Fruit fly (Drosophila melanogaster) whole organism, embryonic: ENCODE measurements around the gene pyd.

Source experiments
- Adf1 ChIP-seq: fragments of 200-800 bp; sonication (Bioruptor generic); IDR thresholded peaks from 2 replicates; pipeline ENCODE4 v1.3.6; 2022; ENCODE audit warnings: missing biosample characterization, missing genetic modification characterization
- CG10267 ChIP-seq: fragments of 200-800 bp; sonication (Bioruptor generic); optimal IDR thresholded peaks from 2 replicates; lab custom pipeline; 2018; ENCODE audit warnings: missing biosample characterization, mild to moderate bottlenecking, missing genetic modification characterization, moderate library complexity
- CG13624 ChIP-seq: fragments of 200-800 bp; sonication (Bioruptor generic); optimal IDR thresholded peaks from 2 replicates; lab custom pipeline; 2016; ENCODE audit warnings: missing biosample characterization, missing genetic modification characterization
- CG15514 ChIP-seq: fragments of 200-800 bp; sonication (Bioruptor generic); optimal IDR thresholded peaks from 3 replicates; lab custom pipeline; 2017; ENCODE audit warnings: missing biosample characterization, missing genetic modification characterization, mild to moderate bottlenecking, moderate library complexity, missing genetic modification reagents
- CG1647 ChIP-seq: fragments of 200-800 bp; sonication (Bioruptor generic); optimal IDR thresholded peaks from 3 replicates; lab custom pipeline; 2016; ENCODE audit warnings: missing biosample characterization, missing genetic modification characterization
- CG17361 ChIP-seq: fragments of 200-800 bp; sonication (Bioruptor generic); IDR thresholded peaks from 3 replicates; pipeline ENCODE4 v1.3.6; 2022; ENCODE audit warnings: missing biosample characterization, missing genetic modification characterization
- CG2116 ChIP-seq: fragments of 200-800 bp; sonication (Bioruptor generic); optimal IDR thresholded peaks from 3 replicates; lab custom pipeline; 2018; ENCODE audit warnings: missing biosample characterization, mild to moderate bottlenecking, missing genetic modification characterization
- CG2199 ChIP-seq: fragments of 200-800 bp; sonication (Bioruptor generic); IDR thresholded peaks from 3 replicates; pipeline ENCODE4 v1.3.6; 2022; ENCODE audit warnings: missing biosample characterization, missing genetic modification characterization
- CG2678 ChIP-seq: fragments of 200-800 bp; sonication (Bioruptor generic); optimal IDR thresholded peaks from 3 replicates; lab custom pipeline; 2019; ENCODE audit warnings: missing biosample characterization, mild to moderate bottlenecking, missing genetic modification characterization, moderate library complexity
- CG2875 ChIP-seq: fragments of 200-800 bp; sonication (Bioruptor generic); optimal IDR thresholded peaks from 2 replicates; lab custom pipeline; 2017; ENCODE audit warnings: missing biosample characterization, mild to moderate bottlenecking, missing genetic modification characterization, missing genetic modification reagents
- CG3281 ChIP-seq: fragments of 200-800 bp; sonication (Bioruptor generic); optimal IDR thresholded peaks from 3 replicates; lab custom pipeline; 2017; ENCODE audit warnings: missing biosample characterization, mild to moderate bottlenecking, missing genetic modification characterization
- CG4424 ChIP-seq: fragments of 200-800 bp; sonication (Bioruptor generic); optimal IDR thresholded peaks from 3 replicates; lab custom pipeline; 2016; ENCODE audit warnings: missing biosample characterization, missing genetic modification characterization
- CG6254 ChIP-seq: fragments of 200-800 bp; sonication (Bioruptor generic); optimal IDR thresholded peaks from 3 replicates; lab custom pipeline; 2017; ENCODE audit warnings: mild to moderate bottlenecking, missing biosample characterization, missing genetic modification reagents, missing genetic modification characterization
- CG8765 ChIP-seq: fragments of 200-800 bp; sonication (Bioruptor generic); IDR thresholded peaks from 2 replicates; pipeline ENCODE4 v1.3.6; 2022; ENCODE audit warnings: missing biosample characterization, missing genetic modification characterization
- CG9437 ChIP-seq: fragments of 200-800 bp; sonication (Bioruptor generic); optimal IDR thresholded peaks from 2 replicates; lab custom pipeline; 2018; ENCODE audit warnings: missing biosample characterization, mild to moderate bottlenecking, missing genetic modification characterization
- CG9609 ChIP-seq: fragments of 200-800 bp; sonication (Bioruptor generic); optimal IDR thresholded peaks from 3 replicates; lab custom pipeline; 2016; ENCODE audit warnings: missing biosample characterization, missing genetic modification characterization
- CHES-1-like ChIP-seq: fragments of 200-800 bp; sonication (Bioruptor generic); optimal IDR thresholded peaks from 2 replicates; lab custom pipeline; 2016; ENCODE audit warnings: missing biosample characterization, missing genetic modification characterization
- CTCF ChIP-seq: fragments of 200-800 bp; sonication (Bioruptor generic); optimal IDR thresholded peaks from 2 replicates; lab custom pipeline; 2017; ENCODE audit warnings: missing biosample characterization, mild to moderate bottlenecking, missing genetic modification characterization, moderate library complexity
- Chrac-16 ChIP-seq: fragments of 200-800 bp; sonication (Bioruptor generic); optimal IDR thresholded peaks from 3 replicates; lab custom pipeline; 2016; ENCODE audit warnings: missing biosample characterization, missing genetic modification characterization
- CrebB ChIP-seq: fragments of 200-800 bp; sonication (Bioruptor generic); optimal IDR thresholded peaks from 3 replicates; lab custom pipeline; 2018; ENCODE audit warnings: missing biosample characterization, mild to moderate bottlenecking, missing genetic modification characterization
- D19A ChIP-seq: fragments of 200-800 bp; optimal IDR thresholded peaks from 3 replicates; lab custom pipeline; 2019; ENCODE audit warnings: missing biosample characterization, mild to moderate bottlenecking, missing genetic modification characterization, moderate library complexity
- Dek ChIP-seq: fragments of 200-800 bp; sonication (Bioruptor generic); optimal IDR thresholded peaks from 3 replicates; lab custom pipeline; 2019; ENCODE audit warnings: missing biosample characterization, mild to moderate bottlenecking, missing genetic modification characterization, moderate library complexity
- Drgx ChIP-seq: fragments of 200-800 bp; sonication (Bioruptor generic); IDR thresholded peaks from 2 replicates; pipeline ENCODE4 v1.3.6; 2022; ENCODE audit warnings: missing biosample characterization, missing genetic modification characterization
- Hmr ChIP-seq: fragments of 200-800 bp; sonication (Bioruptor generic); optimal IDR thresholded peaks from 3 replicates; lab custom pipeline; 2017; ENCODE audit warnings: mild to moderate bottlenecking, missing biosample characterization, missing genetic modification reagents, missing genetic modification characterization
- Hr39 ChIP-seq: fragments of >200 bp; optimal IDR thresholded peaks from 2 replicates; lab custom pipeline; 2017
- Hr51 ChIP-seq, 2 experiments: fragments of 200-800 bp; sonication (Bioruptor generic); optimal IDR thresholded peaks; 2 replicates in 1 of 2; 3 replicates in 1 of 2; lab custom pipeline; 2016 to 2018; ENCODE audit warnings: missing biosample characterization in 2 of 2, missing genetic modification characterization in 2 of 2, mild to moderate bottlenecking in 1 of 2, moderate library complexity in 1 of 2
- Lim3 ChIP-seq: fragments of 200-800 bp; sonication (Bioruptor generic); IDR thresholded peaks from 2 replicates; pipeline ENCODE4 v1.3.6; 2022; ENCODE audit warnings: missing biosample characterization, missing genetic modification characterization
- NFAT ChIP-seq: fragments of 200-800 bp; sonication (Bioruptor generic); IDR thresholded peaks from 2 replicates; pipeline ENCODE4 v1.3.6; 2022; ENCODE audit warnings: missing biosample characterization, missing genetic modification characterization
- Nf-YA ChIP-seq: fragments of 200-800 bp; sonication (Bioruptor generic); IDR thresholded peaks from 2 replicates; pipeline ENCODE4 v1.3.6; 2022; ENCODE audit warnings: missing biosample characterization, missing genetic modification characterization
- Scr ChIP-seq: fragments of 200-800 bp; sonication (Bioruptor generic); IDR thresholded peaks from 2 replicates; pipeline ENCODE4 v1.3.6; 2022; ENCODE audit warnings: missing biosample characterization, missing genetic modification characterization; ENCODE audit not compliant: partially characterized antibody
- Side ChIP-seq: fragments of 200-800 bp; sonication (Bioruptor generic); optimal IDR thresholded peaks from 2 replicates; lab custom pipeline; 2016; ENCODE audit warnings: missing biosample characterization, missing genetic modification characterization
- Sry-δ ChIP-seq: fragments of 200-800 bp; sonication (Bioruptor generic); optimal IDR thresholded peaks from 2 replicates; lab custom pipeline; 2016; ENCODE audit warnings: missing biosample characterization, missing genetic modification characterization
- al ChIP-seq: fragments of 200-800 bp; sonication (Bioruptor generic); IDR thresholded peaks from 2 replicates; pipeline ENCODE4 v1.3.6; 2022; ENCODE audit warnings: missing biosample characterization, missing genetic modification characterization
- aop ChIP-seq: fragments of 200-800 bp; sonication (Bioruptor generic); IDR thresholded peaks from 2 replicates; pipeline ENCODE4 v1.3.6; 2022; ENCODE audit warnings: missing biosample characterization, missing genetic modification characterization
- ap ChIP-seq: fragments of 200-800 bp; sonication (Bioruptor generic); IDR thresholded peaks from 2 replicates; pipeline ENCODE4 v1.3.6; 2022; ENCODE audit warnings: missing biosample characterization, missing genetic modification characterization
- ase ChIP-seq: fragments of 200-800 bp; sonication (Bioruptor generic); IDR thresholded peaks from 3 replicates; pipeline ENCODE4 v1.3.6; 2022; ENCODE audit warnings: missing biosample characterization, missing genetic modification characterization
- chinmo ChIP-seq: fragments of 200-800 bp; sonication (Bioruptor generic); IDR thresholded peaks from 4 replicates; pipeline ENCODE4 v1.3.6; 2022; ENCODE audit warnings: missing biosample characterization, missing genetic modification characterization; ENCODE audit not compliant: partially characterized antibody
- dati ChIP-seq: fragments of 200-800 bp; sonication (Bioruptor generic); IDR thresholded peaks from 2 replicates; pipeline ENCODE4 v1.3.6; 2022; ENCODE audit warnings: missing biosample characterization, missing genetic modification characterization
- dmrt99B ChIP-seq: fragments of 200-800 bp; sonication (Bioruptor generic); optimal IDR thresholded peaks from 2 replicates; lab custom pipeline; 2018; ENCODE audit warnings: missing biosample characterization, mild to moderate bottlenecking, missing genetic modification characterization, moderate library complexity
- dysf ChIP-seq: fragments of 200-800 bp; sonication (Bioruptor generic); IDR thresholded peaks from 3 replicates; pipeline ENCODE4 v1.3.6; 2022; ENCODE audit warnings: missing biosample characterization, missing genetic modification characterization
- ham ChIP-seq: fragments of 200-800 bp; sonication (Bioruptor generic); IDR thresholded peaks from 2 replicates; pipeline ENCODE4 v1.3.6; 2022; ENCODE audit warnings: missing biosample characterization, missing genetic modification characterization
- knrl ChIP-seq: fragments of 200-800 bp; sonication (Bioruptor generic); IDR thresholded peaks from 3 replicates; pipeline ENCODE4 v1.3.6; 2022; ENCODE audit warnings: missing biosample characterization, missing genetic modification characterization; ENCODE audit not compliant: partially characterized antibody
- mam ChIP-seq: fragments of 200-800 bp; sonication (Bioruptor generic); optimal IDR thresholded peaks from 3 replicates; lab custom pipeline; 2016; ENCODE audit warnings: missing biosample characterization, missing genetic modification characterization
- mirr ChIP-seq: fragments of 200-800 bp; sonication (Bioruptor generic); optimal IDR thresholded peaks from 3 replicates; lab custom pipeline; 2018; ENCODE audit warnings: missing biosample characterization, mild to moderate bottlenecking, missing genetic modification characterization
- nerfin-1 ChIP-seq: fragments of 200-800 bp; sonication (Bioruptor generic); optimal IDR thresholded peaks from 3 replicates; lab custom pipeline; 2019; ENCODE audit warnings: missing biosample characterization, mild to moderate bottlenecking, missing genetic modification characterization, moderate library complexity
- org-1 ChIP-seq: fragments of 200-800 bp; sonication (Bioruptor generic); optimal IDR thresholded peaks from 2 replicates; lab custom pipeline; 2017; ENCODE audit warnings: missing biosample characterization, missing genetic modification characterization
- otp ChIP-seq: fragments of 200-800 bp; sonication (Bioruptor generic); IDR thresholded peaks from 3 replicates; pipeline ENCODE4, ENCODE4 v1.3.6; 2022; ENCODE audit warnings: missing biosample characterization, missing genetic modification characterization
- pzg ChIP-seq: fragments of 200-800 bp; sonication (Bioruptor generic); optimal IDR thresholded peaks from 3 replicates; lab custom pipeline; 2018; ENCODE audit warnings: missing biosample characterization, mild to moderate bottlenecking, missing genetic modification characterization, moderate library complexity
- ranshi ChIP-seq: fragments of 200-800 bp; sonication (Bioruptor generic); IDR thresholded peaks from 2 replicates; pipeline ENCODE4 v1.3.6; 2022; ENCODE audit warnings: missing biosample characterization, missing genetic modification characterization
- sob ChIP-seq: fragments of 200-800 bp; sonication (Bioruptor generic); IDR thresholded peaks from 2 replicates; pipeline ENCODE4 v1.3.6; 2022; ENCODE audit warnings: missing biosample characterization, missing genetic modification characterization
- tgo ChIP-seq: fragments of 200-800 bp; sonication (Bioruptor generic); IDR thresholded peaks from 3 replicates; pipeline ENCODE4 v1.3.6; 2022; ENCODE audit warnings: missing biosample characterization, missing genetic modification characterization
- wdn ChIP-seq: fragments of 200-800 bp; sonication (Bioruptor generic); IDR thresholded peaks from 2 replicates; pipeline ENCODE4 v1.3.6; 2022; ENCODE audit warnings: missing biosample characterization, missing genetic modification characterization

Gene pyd

DNA sequence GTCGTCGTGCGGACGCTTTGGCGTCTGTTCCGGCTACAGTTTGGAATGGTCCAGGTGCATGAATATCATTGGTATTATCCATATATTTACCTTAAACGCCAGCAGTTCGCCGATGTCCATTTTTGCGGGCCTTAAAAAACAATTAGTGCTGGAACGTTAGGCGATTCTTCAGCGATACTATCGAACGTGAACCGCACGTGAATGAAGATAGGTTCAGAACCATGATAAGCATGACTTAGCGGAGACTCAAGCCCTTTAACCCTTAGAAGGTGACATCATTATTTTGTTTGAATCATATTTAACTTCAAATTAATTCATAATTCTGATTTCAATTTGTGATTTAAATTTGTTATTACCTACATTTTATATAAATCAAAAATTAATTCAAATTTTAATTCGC is 13.2 kb upstream of the pyd start, which contains the start of gene CG11964 (continued):
- TF ChIP-seq CG2199 (peak; percentile 84; the same call in 2 of the 3 replicates), CHES-1-like (GFP tag; lab: Kevin White, UChicago) (peak; percentile 74), ap (GFP tag; lab: Robert Waterston, UW) (no peak), CG9437 (GFP tag; lab: Kevin White, UChicago) (peak; percentile 5), knrl (GFP tag; lab: Robert Waterston, UW) (peak; percentile 100), Drgx (no peak), dmrt99B (tag; lab: Kevin White, UChicago) (no peak), mam (peak; percentile 76), CG2875 (GFP tag; lab: Kevin White, UChicago) (no peak), Nf-YA (GFP tag; lab: Robert Waterston, UW) (no peak), tgo (GFP tag; lab: Robert Waterston, UW) (peak; percentile 80), NFAT (GFP tag; lab: Robert Waterston, UW) (peak; percentile 67), Dek (tag; lab: Kevin White, UChicago) (peak; percentile 65), sob (GFP tag; lab: Robert Waterston, UW) (peak; percentile 75), ranshi (GFP tag; lab: Robert Waterston, UW) (peak; percentile 54; the same call in 1 of the 2 replicates), org-1 (GFP tag; lab: Kevin White, UChicago) (no peak), Hr39 (lab: Kevin White, UChicago) (no peak), dysf (GFP tag; lab: Robert Waterston, UW) (peak; percentile 41; the same call in 1 of the 3 replicates), otp (GFP tag; lab: Robert Waterston, UW) (no peak), CrebB (tag; lab: Kevin White, UChicago) (peak; percentile 2), pzg (GFP tag; lab: Kevin White, UChicago) (peak; percentile 95), CG13624 (GFP tag; lab: Kevin White, UChicago) (peak; percentile 67), Chrac-16 (GFP tag; lab: Kevin White, UChicago) (peak; percentile 62), al (GFP tag; lab: Robert Waterston, UW) (no peak), CG6254 (GFP tag; lab: Kevin White, UChicago) (no peak), CG10267 (peak; percentile 73), chinmo (GFP tag; lab: Robert Waterston, UW) (peak; percentile 99), Adf1 (GFP tag; lab: Robert Waterston, UW) (no peak), Hmr (GFP tag; lab: Kevin White, UChicago) (peak; percentile 75), Side (GFP tag; lab: Kevin White, UChicago) (peak; percentile 67), wdn (GFP tag; lab: Robert Waterston, UW) (peak; percentile 55), Scr (GFP tag; lab: Robert Waterston, UW) (peak; percentile 99), CG3281 (GFP tag; lab: Kevin White, UChicago) (no peak), Lim3 (GFP tag; lab: Robert Waterston, UW) (no peak), CG15514 (GFP tag; lab: Kevin White, UChicago) (peak; percentile 90), aop (GFP tag; lab: Robert Waterston, UW) (no peak), dati (GFP tag; lab: Robert Waterston, UW) (no peak), CG1647 (GFP tag; lab: Kevin White, UChicago) (peak; percentile 72), CG8765 (GFP tag; lab: Robert Waterston, UW) (0 out of 2 replicates have a peak, but pooled peaks have one; percentile 7), CG4424 (no peak), mirr (GFP tag; lab: Kevin White, UChicago) (no peak), Sry-δ (GFP tag; lab: Kevin White, UChicago) (peak; percentile 99), CG17361 (peak; percentile 47; the same call in 1 of the 3 replicates), CG2116 (GFP tag; lab: Kevin White, UChicago) (peak; percentile 62), Hr51 (GFP tag; optimal IDR thresholded peaks at IDR 0.05; lab: Kevin White, UChicago) (peak in 1 of 2 experiments; percentile 59), nerfin-1 (tag; lab: Kevin White, UChicago) (no peak), CG2678 (tag; lab: Kevin White, UChicago) (peak; percentile 56), ase (GFP tag; lab: Robert Waterston, UW) (no peak), CG9609 (GFP tag; lab: Kevin White, UChicago) (peak; percentile 65), ham (GFP tag; lab: Robert Waterston, UW) (no peak), CTCF (GFP tag; lab: Kevin White, UChicago) (peak; percentile 66), D19A (tag; lab: Kevin White, UChicago) (peak; percentile 4)
